Worm (Caenorhabditis elegans): ENCODE data around the gene bud-31.

The bud-31 gene

ce11 chrIII:9661119-9661518 is 35.2 kb downstream of the bud-31 start:
- TF ChIP-seq unc-62 (GFP tag; optimal IDR thresholded peaks at IDR 0.05), result no peak

- no peak for TF ChIP-seq unc-62 (GFP tag; optimal IDR thresholded peaks at IDR 0.05)
Observed at ce11 chrIII:9658569-9658968, 37.7 kb downstream of the bud-31 start.

- no peak for TF ChIP-seq unc-62 (GFP tag; optimal IDR thresholded peaks at IDR 0.05)
Observed at ce11 chrIII:9655802-9656201, 40.5 kb downstream of the bud-31 start, which contains the start of gene C15H7.4. Gene C15H7.4, minus strand, starts transcription at chrIII:9655902.

- TF ChIP-seq unc-62 (GFP tag; optimal IDR thresholded peaks at IDR 0.05), result no peak
Observed at ce11 chrIII:9651871-9652270, 44.4 kb downstream of the bud-31 start, which contains the start of gene C15H7.3. Gene C15H7.3, minus strand, starts transcription at chrIII:9651971.

- TF ChIP-seq unc-62 (GFP tag; optimal IDR thresholded peaks at IDR 0.05), result no peak
Observed at ce11 chrIII:9646440-9647021, 49.8 kb downstream of the bud-31 start.

- TF ChIP-seq unc-62 (GFP tag; optimal IDR thresholded peaks at IDR 0.05), result no peak
Observed at ce11 chrIII:9645099-9645498, 51.2 kb downstream of the bud-31 start.
